Worm (Caenorhabditis elegans): ENCODE results near the gene tpst-1.

DNA sequence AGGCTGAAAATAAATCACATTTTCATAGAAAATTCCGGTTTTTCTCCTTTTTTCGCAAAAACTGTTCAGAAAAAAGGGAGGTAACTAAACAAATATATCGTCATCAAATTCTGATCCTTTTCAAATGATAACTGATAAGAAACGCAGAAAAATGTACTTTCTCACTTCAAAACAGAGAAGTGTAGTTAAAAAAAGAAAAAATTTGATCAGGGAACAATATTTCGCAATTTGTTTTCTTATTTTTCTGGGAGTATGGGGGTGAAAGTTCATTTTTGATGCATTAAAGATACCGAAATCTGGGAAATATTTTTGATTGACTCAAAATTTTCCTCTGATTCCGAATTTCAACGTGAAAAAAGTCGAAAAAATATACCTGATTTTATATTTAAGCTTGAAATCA, 55.9 kb downstream of the tpst-1 start:
- TF ChIP-seq ref-1 (GFP tag; conservative IDR thresholded peaks at IDR 0.05) (no peak), tab-1 (GFP tag; IDR thresholded peaks at IDR 0.05) (no peak), ztf-23 (GFP tag; IDR thresholded peaks at IDR 0.05) (no peak), cog-1 (tag; optimal IDR thresholded peaks at IDR 0.05) (no peak), klf-2 (GFP tag; conservative IDR thresholded peaks at IDR 0.05) (no peak), flt-1 (GFP tag; IDR thresholded peaks at IDR 0.05) (no peak), ztf-29 (GFP tag; IDR thresholded peaks at IDR 0.05) (no peak), T22C8.4 (GFP tag; IDR thresholded peaks at IDR 0.05) (no peak), med-1 (GFP tag; optimal IDR thresholded peaks at IDR 0.05; ENCODE audit: insufficient read depth) (no peak)
